Worm (Caenorhabditis elegans): ENCODE measurements around the gene B0507.9.

Gene B0507.9

DNA sequence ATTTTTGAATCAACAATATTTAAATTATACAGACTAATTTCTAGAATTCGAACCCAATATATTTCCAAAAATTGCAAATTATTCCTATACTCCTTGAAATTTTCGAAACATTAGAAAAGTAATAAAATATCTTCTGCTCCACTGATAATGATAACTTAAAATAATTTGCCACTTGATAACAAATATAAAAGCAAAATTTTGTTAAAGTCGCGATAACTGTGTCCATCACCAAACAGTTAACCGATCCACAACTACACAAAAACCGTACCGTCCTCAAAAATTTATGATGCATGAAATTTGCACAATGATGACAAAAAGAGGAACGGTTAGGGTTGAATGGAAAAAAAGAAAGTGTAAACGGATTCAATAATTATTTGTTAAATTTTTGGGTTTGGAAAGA is 32.6 kb upstream of the B0507.9 start:
- TF ChIP-seq nfyb-1 (GFP tag; IDR thresholded peaks at IDR 0.05), result no peak
- no peak for TF ChIP-seq F52B5.7 (tag; optimal IDR thresholded peaks at IDR 0.05)
- TF ChIP-seq lin-35 (GFP tag; optimal IDR thresholded peaks at IDR 0.05), result no peak
- TF ChIP-seq mes-4 (tag; optimal IDR thresholded peaks at IDR 0.05), result no peak
- TF ChIP-seq madf-3 (GFP tag; IDR thresholded peaks at IDR 0.05), result no peak
- no peak for TF ChIP-seq mcd-1 (GFP tag; IDR thresholded peaks at IDR 0.05)
- no peak for TF ChIP-seq B0019.2 (GFP tag; conservative IDR thresholded peaks at IDR 0.05)
- no peak for TF ChIP-seq sdz-38 (tag; optimal IDR thresholded peaks at IDR 0.05)
- no peak for TF ChIP-seq attf-6 (GFP tag; IDR thresholded peaks at IDR 0.05)
- TF ChIP-seq hmg-1.2 (GFP tag; IDR thresholded peaks at IDR 0.05), result no peak
- no peak for TF ChIP-seq ceh-40 (GFP tag; IDR thresholded peaks at IDR 0.05)
- no peak for TF ChIP-seq hlh-26 (GFP tag; conservative IDR thresholded peaks at IDR 0.05)

ce11 chrV:8796889-8797288 is 31.1 kb upstream of the B0507.9 start:
- no peak for TF ChIP-seq unc-62 (GFP tag; optimal IDR thresholded peaks at IDR 0.05)
- no peak for TF ChIP-seq F33H1.4 (GFP tag; IDR thresholded peaks at IDR 0.05)
- no peak for TF ChIP-seq bed-1 (GFP tag; IDR thresholded peaks at IDR 0.05)
- TF ChIP-seq ccch-3 (GFP tag; optimal IDR thresholded peaks at IDR 0.05), result no peak
- TF ChIP-seq nhr-27 (tag; optimal IDR thresholded peaks at IDR 0.05), result no peak
- TF ChIP-seq lsy-27 (tag; optimal IDR thresholded peaks at IDR 0.05; ENCODE audit: borderline replicate concordance, insufficient read depth), result no peak
- no peak for TF ChIP-seq lin-54 (GFP tag; optimal IDR thresholded peaks at IDR 0.05)
- no peak for TF ChIP-seq rpc-1 (optimal IDR thresholded peaks at IDR 0.05)
- no peak for TF ChIP-seq rpc-1 (tag; optimal IDR thresholded peaks at IDR 0.05)
- TF ChIP-seq rcor-1 (GFP tag; IDR thresholded peaks at IDR 0.05), result no peak
- TF ChIP-seq lir-1 (GFP tag; conservative IDR thresholded peaks at IDR 0.05), result no peak
- TF ChIP-seq ama-1 (optimal IDR thresholded peaks at IDR 0.05), result no peak
- no peak for TF ChIP-seq ama-1 (GFP tag; optimal IDR thresholded peaks at IDR 0.05)
- TF ChIP-seq mcd-1 (GFP tag; IDR thresholded peaks at IDR 0.05), result no peak
- no peak for TF ChIP-seq Y53G8AR.9 (GFP tag; conservative IDR thresholded peaks at IDR 0.05)
- TF ChIP-seq nhr-179 (tag; optimal IDR thresholded peaks at IDR 0.05), result no peak
- no peak for TF ChIP-seq mes-4 (tag; optimal IDR thresholded peaks at IDR 0.05)
- TF ChIP-seq somi-1 (GFP tag; optimal IDR thresholded peaks at IDR 0.05), result no peak

- TF ChIP-seq ets-4 (GFP tag; optimal IDR thresholded peaks at IDR 0.05) (no peak), nhr-80 (tag; optimal IDR thresholded peaks at IDR 0.05) (peak; percentile 52)
Observed at ce11 chrV:8796246-8796645, 30.4 kb upstream of the B0507.9 start.

DNA sequence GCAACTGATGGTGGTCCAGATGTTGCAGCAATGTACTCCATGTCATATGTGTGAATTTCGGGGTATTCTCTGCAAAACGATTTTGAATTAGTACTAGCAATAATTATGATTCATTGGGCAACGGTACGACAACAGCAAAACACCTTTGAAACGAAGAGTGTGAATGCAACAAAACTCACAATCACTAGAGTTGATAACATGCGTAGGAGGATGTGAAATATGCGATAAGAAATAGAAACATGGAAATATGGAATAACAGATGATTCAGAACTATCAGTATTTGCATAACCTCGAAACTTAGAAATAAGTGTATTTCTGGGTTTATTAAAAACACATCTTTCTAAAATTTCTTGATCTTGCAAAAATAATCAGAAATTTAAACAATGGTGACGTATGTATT is 29.7 kb upstream of the B0507.9 start:
- TF ChIP-seq nhr-80 (tag; optimal IDR thresholded peaks at IDR 0.05) (peak; percentile 4), die-1 (tag; optimal IDR thresholded peaks at IDR 0.05) (no peak)

ce11 chrV:8792814-8793213 is 27.0 kb upstream of the B0507.9 start:
- no peak for TF ChIP-seq sdz-38 (tag; optimal IDR thresholded peaks at IDR 0.05)
- TF ChIP-seq repo-1 (tag; optimal IDR thresholded peaks at IDR 0.05), result no peak
- no peak for TF ChIP-seq ceh-79 (tag; optimal IDR thresholded peaks at IDR 0.05)
- TF ChIP-seq bed-2 (GFP tag; IDR thresholded peaks at IDR 0.05), result no peak
- no peak for TF ChIP-seq unc-62 (GFP tag; optimal IDR thresholded peaks at IDR 0.05)
- TF ChIP-seq ccch-3 (GFP tag; optimal IDR thresholded peaks at IDR 0.05), result no peak
- TF ChIP-seq ceh-27 (GFP tag; optimal IDR thresholded peaks at IDR 0.05), result no peak
- no peak for TF ChIP-seq hlh-12 (tag; optimal IDR thresholded peaks at IDR 0.05)
